Worm (Caenorhabditis elegans) whole organism, early embryonic: ENCODE data around the gene str-27.

ENCODE experiments used
- B0310.2 ChIP-seq: sonication (generic microtip); optimal IDR thresholded peaks from 2 replicates; lab custom pipeline; 2016; ENCODE audit warnings: mild to moderate bottlenecking, missing genetic modification characterization, missing compliant biosample characterization
- ama-1 ChIP-seq: fragments of 150-350 bp; optimal IDR thresholded peaks from 2 replicates; lab custom pipeline; 2014
- ceh-13 ChIP-seq: fragments of 200-800 bp; sonication (Bioruptor generic); optimal IDR thresholded peaks from 2 replicates; lab custom pipeline; 2018; ENCODE audit warnings: mild to moderate bottlenecking, missing genetic modification characterization, missing compliant biosample characterization
- ets-7 ChIP-seq: sonication (generic microtip); optimal IDR thresholded peaks from 2 replicates; lab custom pipeline; 2016; ENCODE audit warnings: missing genotype, missing genetic modification characterization, missing compliant biosample characterization
- flt-1 ChIP-seq: fragments of 200-800 bp; sonication (Bioruptor generic); IDR thresholded peaks from 2 replicates; pipeline ENCODE4 v1.3.6; 2022; ENCODE audit warnings: missing genetic modification characterization, missing compliant biosample characterization
- hmbx-1 ChIP-seq: sonication (generic microtip); optimal IDR thresholded peaks from 2 replicates; lab custom pipeline; 2016; ENCODE audit warnings: mild to moderate bottlenecking, missing genetic modification characterization, missing compliant biosample characterization
- hnd-1 ChIP-seq: sonication (generic microtip); optimal IDR thresholded peaks from 2 replicates; lab custom pipeline; 2016; ENCODE audit warnings: missing genetic modification characterization, missing compliant biosample characterization
- pes-1 ChIP-seq: fragments of 200-800 bp; sonication (Bioruptor generic); IDR thresholded peaks from 2 replicates; pipeline ENCODE4 v1.3.6; 2022; ENCODE audit warnings: missing genetic modification reagents, missing genetic modification characterization, missing compliant biosample characterization
- scrt-1 ChIP-seq: fragments of 200-800 bp; sonication (Bioruptor generic); IDR thresholded peaks from 2 replicates; pipeline ENCODE4 v1.3.6; 2022; ENCODE audit warnings: missing genetic modification characterization, missing compliant biosample characterization
- sea-1 ChIP-seq: fragments of 200-800 bp; sonication (Bioruptor generic); conservative IDR thresholded peaks from 2 replicates; pipeline ENCODE4 v1.3.6; 2022; ENCODE audit warnings: missing genetic modification characterization, missing compliant biosample characterization
- tbx-37 ChIP-seq: fragments of 200-800 bp; sonication (Bioruptor generic); conservative IDR thresholded peaks from 2 replicates; pipeline ENCODE4 v1.3.6; 2022; ENCODE audit warnings: missing genetic modification reagents, missing genetic modification characterization, missing compliant biosample characterization

DNA sequence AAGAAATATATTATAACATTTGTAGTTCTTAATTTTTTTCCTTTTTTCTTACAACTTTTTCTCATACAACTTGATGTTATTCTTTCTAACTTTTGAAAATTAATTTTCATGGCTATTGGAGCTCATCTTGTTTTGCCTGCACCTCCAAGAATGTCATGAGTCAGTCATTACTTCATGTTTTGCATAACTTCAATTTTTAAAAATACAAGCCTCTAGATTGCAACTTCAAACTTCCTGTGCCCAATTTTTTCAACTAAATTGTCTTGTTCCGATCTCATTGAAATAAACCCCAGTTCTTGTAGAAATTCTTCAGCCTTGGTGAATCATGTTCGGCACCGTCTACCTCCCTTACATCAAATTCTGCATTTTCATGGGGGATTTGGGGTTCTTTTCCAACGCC, 22.8 kb upstream of the str-27 start, which contains the start of gene str-9:
- TF ChIP-seq tbx-37 (GFP tag; lab: Robert Waterston, UW) (no peak), flt-1 (GFP tag; lab: Robert Waterston, UW) (no peak), ama-1 (no peak), ceh-13 (GFP tag; lab: Kevin White, UChicago) (no peak), scrt-1 (GFP tag; lab: Robert Waterston, UW) (no peak), sea-1 (GFP tag; lab: Robert Waterston, UW) (no peak), hnd-1 (tag; lab: Kevin White, UChicago) (no peak), pes-1 (GFP tag; lab: Robert Waterston, UW) (no peak), hmbx-1 (tag; lab: Kevin White, UChicago) (no peak), B0310.2 (tag; lab: Kevin White, UChicago) (no peak), ets-7 (no peak)
